Fruit fly (Drosophila melanogaster) whole organism, embryonic: ENCODE measurements around the gene tral.

Source experiments
- Awh ChIP-seq: fragments of 200-800 bp; sonication (Bioruptor generic); IDR thresholded peaks from 2 replicates; pipeline ENCODE4, ENCODE4 v1.3.6; 2022; ENCODE audit warnings: missing biosample characterization, missing genetic modification characterization
- C15 ChIP-seq: fragments of 200-800 bp; sonication (Bioruptor generic); IDR thresholded peaks from 3 replicates; pipeline ENCODE4 v1.3.6; 2022; ENCODE audit warnings: missing biosample characterization, missing genetic modification characterization
- CG10366 ChIP-seq: fragments of 200-800 bp; sonication (Bioruptor generic); IDR thresholded peaks from 2 replicates; pipeline ENCODE4 v1.3.6; 2022; ENCODE audit warnings: missing biosample characterization, missing genetic modification characterization
- CG10431 ChIP-seq: fragments of 200-800 bp; sonication (Bioruptor generic); optimal IDR thresholded peaks from 3 replicates; lab custom pipeline; 2018; ENCODE audit warnings: missing biosample characterization, mild to moderate bottlenecking, missing genetic modification characterization
- CG10959 ChIP-seq: fragments of 200-800 bp; sonication (Bioruptor generic); IDR thresholded peaks from 2 replicates; pipeline ENCODE4 v1.3.6; 2022; ENCODE audit warnings: missing biosample characterization, missing genetic modification characterization
- CG11093 ChIP-seq: fragments of 200-800 bp; sonication (Bioruptor generic); IDR thresholded peaks from 3 replicates; pipeline ENCODE4 v1.3.6; 2022; ENCODE audit warnings: missing biosample characterization, missing genetic modification characterization
- CG11247 ChIP-seq: fragments of 200-800 bp; sonication (Bioruptor generic); IDR thresholded peaks from 2 replicates; pipeline ENCODE4 v1.3.6; 2022; ENCODE audit warnings: missing biosample characterization, missing genetic modification characterization
- CG11560 ChIP-seq: fragments of 200-800 bp; sonication (Bioruptor generic); IDR thresholded peaks from 3 replicates; pipeline ENCODE4 v1.3.6; 2022; ENCODE audit warnings: missing biosample characterization, missing genetic modification characterization
- CG12744 ChIP-seq: fragments of 200-800 bp; sonication (Bioruptor generic); optimal IDR thresholded peaks from 2 replicates; lab custom pipeline; 2016; ENCODE audit warnings: missing biosample characterization, missing genetic modification characterization
- CG13123 ChIP-seq: fragments of 200-800 bp; sonication (Bioruptor generic); optimal IDR thresholded peaks from 2 replicates; lab custom pipeline; 2016; ENCODE audit warnings: missing biosample characterization, missing genetic modification characterization
- CG15479 ChIP-seq: fragments of 200-800 bp; sonication (Bioruptor generic); optimal IDR thresholded peaks from 3 replicates; lab custom pipeline; 2019; ENCODE audit warnings: missing biosample characterization, mild to moderate bottlenecking, missing genetic modification characterization, moderate library complexity
- CG15514 ChIP-seq: fragments of 200-800 bp; sonication (Bioruptor generic); optimal IDR thresholded peaks from 3 replicates; lab custom pipeline; 2017; ENCODE audit warnings: missing biosample characterization, missing genetic modification characterization, mild to moderate bottlenecking, moderate library complexity, missing genetic modification reagents
- CG17186 ChIP-seq: fragments of 200-800 bp; sonication (Bioruptor generic); optimal IDR thresholded peaks from 3 replicates; lab custom pipeline; 2017; ENCODE audit warnings: missing biosample characterization, missing genetic modification reagents, missing genetic modification characterization
- CG17328 ChIP-seq: fragments of 200-800 bp; sonication (Bioruptor generic); IDR thresholded peaks from 2 replicates; pipeline ENCODE4 v1.3.6; 2022; ENCODE audit warnings: missing biosample characterization, missing genetic modification characterization
- CG17568 ChIP-seq: fragments of 200-800 bp; sonication (Bioruptor generic); optimal IDR thresholded peaks from 2 replicates; lab custom pipeline; 2018; ENCODE audit warnings: missing biosample characterization, mild to moderate bottlenecking, missing genetic modification characterization, moderate library complexity
- CG2116 ChIP-seq: fragments of 200-800 bp; sonication (Bioruptor generic); optimal IDR thresholded peaks from 3 replicates; lab custom pipeline; 2018; ENCODE audit warnings: missing biosample characterization, mild to moderate bottlenecking, missing genetic modification characterization
- CG30020 ChIP-seq: fragments of 200-800 bp; optimal IDR thresholded peaks from 2 replicates; lab custom pipeline; 2019; ENCODE audit warnings: missing biosample characterization, mild to moderate bottlenecking, missing genetic modification characterization, moderate library complexity
- CG30403 ChIP-seq: fragments of 200-800 bp; sonication (Bioruptor generic); optimal IDR thresholded peaks from 3 replicates; lab custom pipeline; 2016; ENCODE audit warnings: missing biosample characterization, missing genetic modification characterization
- CG32532 ChIP-seq: fragments of 200-800 bp; sonication (Bioruptor generic); IDR thresholded peaks from 2 replicates; pipeline ENCODE4 v1.3.6; 2022; ENCODE audit warnings: missing biosample characterization, missing genetic modification characterization
- CG33213 ChIP-seq: fragments of 200-800 bp; sonication (Bioruptor generic); optimal IDR thresholded peaks from 3 replicates; lab custom pipeline; 2016; ENCODE audit warnings: missing biosample characterization, missing genetic modification characterization
- CG34224 ChIP-seq: fragments of 200-800 bp; sonication (Bioruptor generic); IDR thresholded peaks from 3 replicates; pipeline ENCODE4 v1.3.6; 2022; ENCODE audit warnings: missing biosample characterization, missing genetic modification characterization; ENCODE audit not compliant: partially characterized antibody
- CG3726 ChIP-seq: fragments of 200-800 bp; sonication (Bioruptor generic); IDR thresholded peaks from 3 replicates; pipeline ENCODE4, ENCODE4 v1.3.6; 2022; ENCODE audit warnings: missing biosample characterization, missing genetic modification characterization
- CG3847 ChIP-seq: fragments of 200-800 bp; sonication (Bioruptor generic); IDR thresholded peaks from 2 replicates; pipeline ENCODE4 v1.3.6; 2022; ENCODE audit warnings: missing biosample characterization, missing genetic modification characterization
- CG6175 ChIP-seq: fragments of 200-800 bp; sonication (Bioruptor generic); IDR thresholded peaks from 3 replicates; pipeline ENCODE4 v1.3.6; 2022; ENCODE audit warnings: missing biosample characterization, missing genetic modification characterization
- CG7372 ChIP-seq: fragments of 200-800 bp; sonication (Bioruptor generic); IDR thresholded peaks from 2 replicates; pipeline ENCODE4 v1.3.6; 2022; ENCODE audit warnings: missing biosample characterization, missing genetic modification characterization
- CG7745 ChIP-seq: fragments of 200-800 bp; sonication (Bioruptor generic); optimal IDR thresholded peaks from 2 replicates; lab custom pipeline; 2018; ENCODE audit warnings: missing biosample characterization, mild to moderate bottlenecking, missing genetic modification characterization, moderate library complexity
- CG8478 ChIP-seq: fragments of >200 bp; optimal IDR thresholded peaks from 2 replicates; lab custom pipeline; 2018
- CG8765 ChIP-seq: fragments of 200-800 bp; sonication (Bioruptor generic); IDR thresholded peaks from 2 replicates; pipeline ENCODE4 v1.3.6; 2022; ENCODE audit warnings: missing biosample characterization, missing genetic modification characterization
- Dp ChIP-seq: fragments of 200-800 bp; sonication (Bioruptor generic); optimal IDR thresholded peaks from 2 replicates; lab custom pipeline; 2018; ENCODE audit warnings: missing biosample characterization, mild to moderate bottlenecking, missing genetic modification characterization, moderate library complexity
- Drgx ChIP-seq: fragments of 200-800 bp; sonication (Bioruptor generic); IDR thresholded peaks from 2 replicates; pipeline ENCODE4 v1.3.6; 2022; ENCODE audit warnings: missing biosample characterization, missing genetic modification characterization
- MBD-R2 ChIP-seq: fragments of 200-800 bp; sonication (Bioruptor generic); IDR thresholded peaks from 2 replicates; pipeline ENCODE4 v1.3.6; 2022; ENCODE audit warnings: missing biosample characterization, missing genetic modification characterization
- NC2α ChIP-seq: fragments of 200-800 bp; sonication (Bioruptor generic); optimal IDR thresholded peaks from 2 replicates; lab custom pipeline; 2016; ENCODE audit warnings: missing biosample characterization, missing genetic modification characterization
- NFAT ChIP-seq: fragments of 200-800 bp; sonication (Bioruptor generic); IDR thresholded peaks from 2 replicates; pipeline ENCODE4 v1.3.6; 2022; ENCODE audit warnings: missing biosample characterization, missing genetic modification characterization
- Neu2 ChIP-seq: fragments of 200-800 bp; sonication (Bioruptor generic); optimal IDR thresholded peaks from 3 replicates; lab custom pipeline; 2016; ENCODE audit warnings: missing biosample characterization, missing genetic modification characterization, borderline replicate concordance
- Sox102F ChIP-seq: fragments of 200-800 bp; sonication (Bioruptor generic); optimal IDR thresholded peaks from 2 replicates; lab custom pipeline; 2018; ENCODE audit warnings: missing biosample characterization, mild to moderate bottlenecking, missing genetic modification characterization, moderate library complexity
- Tbp ChIP-seq: fragments of >200 bp; optimal IDR thresholded peaks from 2 replicates; lab custom pipeline; 2018; ENCODE audit warnings: missing biosample characterization, missing genetic modification characterization
- Trl ChIP-seq, 3 experiments: fragments of >200 bp in 2 of 3; fragments of 200-800 bp in 1 of 3; sonication (Bioruptor generic) in 1 of 3; optimal IDR thresholded peaks; 2 replicates in 1 of 3; 3 replicates in 2 of 3; lab custom pipeline; 2016 to 2017; ENCODE audit warnings: missing biosample characterization in 1 of 3, missing genetic modification characterization in 1 of 3
- ash1 ChIP-seq: fragments of 200-800 bp; sonication (Bioruptor generic); optimal IDR thresholded peaks from 2 replicates; lab custom pipeline; 2018; ENCODE audit warnings: missing biosample characterization, mild to moderate bottlenecking, missing genetic modification characterization
- eve ChIP-seq, 2 experiments: fragments of >200 bp; optimal IDR thresholded peaks; 2 replicates each; lab custom pipeline; 2017; ENCODE audit warnings: missing biosample characterization in 2 of 2, missing genetic modification characterization in 2 of 2
- fd3F ChIP-seq: fragments of 200-800 bp; sonication (Bioruptor generic); optimal IDR thresholded peaks from 2 replicates; lab custom pipeline; 2018; ENCODE audit warnings: missing biosample characterization, mild to moderate bottlenecking, missing genetic modification characterization, moderate library complexity
- gce ChIP-seq: fragments of 200-800 bp; sonication (Bioruptor generic); IDR thresholded peaks from 3 replicates; pipeline ENCODE4 v1.3.6; 2022; ENCODE audit warnings: missing biosample characterization, missing genetic modification characterization
- jing ChIP-seq: fragments of 200-800 bp; sonication (Bioruptor generic); optimal IDR thresholded peaks from 2 replicates; lab custom pipeline; 2018; ENCODE audit warnings: missing biosample characterization, mild to moderate bottlenecking, missing genetic modification characterization
- mirr ChIP-seq: fragments of 200-800 bp; sonication (Bioruptor generic); optimal IDR thresholded peaks from 3 replicates; lab custom pipeline; 2018; ENCODE audit warnings: missing biosample characterization, mild to moderate bottlenecking, missing genetic modification characterization
- pb ChIP-seq: fragments of 200-800 bp; sonication (Bioruptor generic); optimal IDR thresholded peaks from 3 replicates; lab custom pipeline; 2016; ENCODE audit warnings: missing biosample characterization, missing genetic modification characterization
- pita ChIP-seq: fragments of 200-800 bp; sonication (Bioruptor generic); optimal IDR thresholded peaks from 2 replicates; lab custom pipeline; 2017; ENCODE audit warnings: missing biosample characterization, mild to moderate bottlenecking, missing genetic modification characterization
- repo ChIP-seq: fragments of 200-800 bp; sonication (Bioruptor generic); optimal IDR thresholded peaks from 2 replicates; lab custom pipeline; 2016; ENCODE audit warnings: missing biosample characterization, missing genetic modification characterization
- ro ChIP-seq: fragments of 200-800 bp; sonication (Bioruptor generic); IDR thresholded peaks from 2 replicates; pipeline ENCODE4 v1.3.6; 2022; ENCODE audit warnings: missing biosample characterization, missing genetic modification characterization
- salm ChIP-seq: fragments of 200-800 bp; sonication (Bioruptor generic); optimal IDR thresholded peaks from 2 replicates; lab custom pipeline; 2018; ENCODE audit warnings: missing biosample characterization, mild to moderate bottlenecking, missing genetic modification characterization
- sens ChIP-seq: fragments of 200-800 bp; sonication (Bioruptor generic); peaks from one replicate; lab custom pipeline; 2016; ENCODE audit warnings: missing biosample characterization, missing genetic modification characterization
- tgo ChIP-seq: fragments of 200-800 bp; sonication (Bioruptor generic); IDR thresholded peaks from 3 replicates; pipeline ENCODE4 v1.3.6; 2022; ENCODE audit warnings: missing biosample characterization, missing genetic modification characterization
- yki ChIP-seq: fragments of >200 bp; optimal IDR thresholded peaks from 3 replicates; lab custom pipeline; 2018

The tral gene

DNA sequence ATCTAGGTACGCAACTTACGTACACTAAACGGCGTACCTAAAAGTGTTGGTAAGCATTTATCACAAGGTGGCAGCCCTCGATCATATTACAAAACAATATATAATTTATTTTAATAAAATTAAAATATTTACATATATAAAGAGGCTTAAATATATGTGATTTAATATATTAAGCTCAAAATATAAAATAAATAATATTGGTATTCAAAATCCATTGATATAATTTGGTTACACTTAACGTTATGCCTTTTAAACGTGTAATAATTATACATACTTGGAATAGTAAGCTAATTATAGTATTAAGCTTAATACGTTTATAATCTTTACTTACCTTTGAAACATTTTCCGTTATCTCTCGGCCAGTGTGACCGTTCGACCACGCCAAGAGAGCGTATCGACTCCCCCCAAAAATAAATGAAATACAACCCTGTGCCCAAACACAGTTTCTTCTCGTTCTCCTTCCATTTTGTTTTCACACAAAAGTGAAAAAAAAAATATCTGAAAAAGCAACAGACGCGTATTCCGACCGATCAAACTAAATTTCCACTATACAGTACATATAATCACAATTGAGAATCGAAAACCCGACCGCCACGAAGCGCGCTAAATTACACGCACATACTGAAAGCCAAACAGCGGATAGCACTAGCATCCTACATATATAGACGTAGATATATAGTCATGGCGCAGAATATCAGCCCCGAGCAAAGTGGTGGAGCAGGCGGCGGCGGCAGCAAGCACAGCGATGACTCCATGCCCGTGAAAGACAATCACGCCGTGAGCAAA, 10.8 kb upstream of the tral start, which contains the start of the genes CG10646 and vih (continued):
- no peak for TF ChIP-seq salm (tag; lab: Kevin White, UChicago)
- TF ChIP-seq CG8765 (GFP tag; lab: Robert Waterston, UW): no peak
- TF ChIP-seq CG17186: no peak
- TF ChIP-seq CG30020 (tag; lab: Kevin White, UChicago): peak; percentile 53
- TF ChIP-seq mirr: no peak
- TF ChIP-seq ro (GFP tag; lab: Robert Waterston, UW): no peak
- TF ChIP-seq CG7372 (GFP tag; lab: Robert Waterston, UW): no peak
- TF ChIP-seq NFAT (GFP tag; lab: Robert Waterston, UW): peak; percentile 35; the same call in 1 of the 2 replicates
- no peak for TF ChIP-seq jing (GFP tag; lab: Kevin White, UChicago)
- no peak for TF ChIP-seq Neu2 (GFP tag; lab: Kevin White, UChicago)
- TF ChIP-seq CG7745: no peak
- TF ChIP-seq CG2116 (GFP tag; lab: Kevin White, UChicago): peak; percentile 99
- TF ChIP-seq NC2α: no peak
- TF ChIP-seq CG33213 (GFP tag; lab: Kevin White, UChicago): peak; percentile 20
- no peak for TF ChIP-seq CG17568 (GFP tag; lab: Kevin White, UChicago)
- TF ChIP-seq fd3F (GFP tag; lab: Kevin White, UChicago): no peak
- TF ChIP-seq C15: no peak
- TF ChIP-seq CG10366: no peak
- TF ChIP-seq CG3726 (GFP tag; lab: Robert Waterston, UW): no peak
- TF ChIP-seq CG15514 (GFP tag; lab: Kevin White, UChicago): peak; percentile 66
- no peak for TF ChIP-seq CG17328 (GFP tag; lab: Robert Waterston, UW)
- TF ChIP-seq Awh (GFP tag; lab: Robert Waterston, UW): no peak
- TF ChIP-seq gce (GFP tag; lab: Robert Waterston, UW): no peak
- no peak for TF ChIP-seq yki (lab: Kevin White, UChicago)
- TF ChIP-seq Dp (GFP tag; lab: Kevin White, UChicago): peak; percentile 31
- TF ChIP-seq CG11560 (tag; lab: Robert Waterston, UW): no peak
- peak; percentile 60 for TF ChIP-seq CG30403 (GFP tag; lab: Kevin White, UChicago)
- TF ChIP-seq CG3847 (GFP tag; lab: Robert Waterston, UW): 0 out of 2 replicates have a peak, but pooled peaks have one; percentile 33
- TF ChIP-seq eve (GFP tag; optimal IDR thresholded peaks at IDR 0.05; lab: Kevin White, UChicago): no peak
- no peak for TF ChIP-seq CG15479 (GFP tag; lab: Kevin White, UChicago)
- TF ChIP-seq Drgx (GFP tag; lab: Robert Waterston, UW): no peak
- TF ChIP-seq CG10959 (GFP tag; lab: Robert Waterston, UW): no peak
- TF ChIP-seq Sox102F (GFP tag; lab: Kevin White, UChicago): no peak
- TF ChIP-seq pb: no peak
- TF ChIP-seq Tbp: no peak
- TF ChIP-seq CG11093 (GFP tag; lab: Robert Waterston, UW): no peak
- no peak for TF ChIP-seq tgo (GFP tag; lab: Robert Waterston, UW)
- no peak for TF ChIP-seq Trl (optimal IDR thresholded peaks at IDR 0.05; lab: Kevin White, UChicago)
- TF ChIP-seq Trl (GFP tag; optimal IDR thresholded peaks at IDR 0.05; lab: Kevin White, UChicago): peak; percentile 15
- no peak for TF ChIP-seq ash1
- TF ChIP-seq CG11247 (GFP tag; lab: Robert Waterston, UW): no peak
- TF ChIP-seq MBD-R2: peak; percentile 50
- TF ChIP-seq sens (GFP tag; lab: Kevin White, UChicago): peak; percentile 85
- no peak for TF ChIP-seq CG8478 (lab: Kevin White, UChicago)
- no peak for TF ChIP-seq pita (GFP tag; lab: Kevin White, UChicago)
- TF ChIP-seq CG6175 (GFP tag; lab: Robert Waterston, UW): no peak
- no peak for TF ChIP-seq repo (GFP tag; lab: Kevin White, UChicago)
- no peak for TF ChIP-seq CG13123 (GFP tag; lab: Kevin White, UChicago)
- TF ChIP-seq CG32532 (GFP tag; lab: Robert Waterston, UW): no peak
- TF ChIP-seq CG12744: no peak
- TF ChIP-seq CG34224 (GFP tag; lab: Robert Waterston, UW): 0 out of 3 replicates have a peak, but pooled peaks have one; percentile 25
- TF ChIP-seq CG10431: no peak
